Fruit fly (Drosophila melanogaster) Kc167 (cell line): ENCODE results near the gene CG10366.

ENCODE experiments used
- Myc ChIP-seq: fragments of >200 bp; optimal IDR thresholded peaks from 2 replicates; lab custom pipeline; 2017; ENCODE audit warnings: missing external identifiers
- Sin3A ChIP-seq: fragments of >200 bp; optimal IDR thresholded peaks from 2 replicates; lab custom pipeline; 2018; ENCODE audit warnings: missing external identifiers
- h ChIP-seq: fragments of >200 bp; optimal IDR thresholded peaks from 3 replicates; lab custom pipeline; 2018; ENCODE audit warnings: missing external identifiers
- insv ChIP-seq: fragments of >200 bp; optimal IDR thresholded peaks from 3 replicates; lab custom pipeline; 2018; ENCODE audit warnings: missing external identifiers
- psq ChIP-seq: fragments of >200 bp; optimal IDR thresholded peaks from 2 replicates; lab custom pipeline; 2017; ENCODE audit warnings: missing external identifiers
- ttk ChIP-seq: sonication (Bioruptor generic); optimal IDR thresholded peaks from 2 replicates; lab custom pipeline; 2017; ENCODE audit warnings: missing external identifiers

The CG10366 gene

DNA sequence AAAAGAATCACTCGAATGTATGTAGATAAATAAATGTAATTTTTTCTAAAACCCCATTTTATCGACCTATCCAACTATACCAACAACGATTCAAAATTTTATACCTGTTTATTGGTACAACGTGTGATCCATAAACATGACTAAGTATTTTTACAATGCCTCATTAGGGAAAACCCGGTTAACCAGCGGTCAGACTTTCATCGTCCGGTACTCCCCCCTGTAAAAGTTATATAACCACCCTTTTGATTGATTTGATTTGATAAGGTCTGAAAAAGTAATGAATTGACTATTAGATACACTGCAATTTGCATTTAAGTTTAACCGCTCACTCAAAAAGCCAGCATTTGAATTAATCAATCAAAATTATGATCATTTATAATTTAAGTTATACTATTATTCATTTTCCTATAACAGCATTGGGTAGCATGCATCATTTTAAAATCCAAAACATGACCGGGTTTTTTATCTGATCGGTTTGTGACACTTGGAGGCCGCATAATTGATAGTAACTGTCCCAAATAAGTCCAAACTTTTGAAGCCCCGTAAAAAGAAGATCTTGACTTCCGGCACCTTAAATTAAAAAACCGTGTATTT is 16.6 kb upstream of the CG10366 start:
- TF ChIP-seq ttk (no peak), Myc (lab: Kevin White, UChicago) (no peak), h (no peak), psq (lab: Kevin White, UChicago) (no peak), insv (lab: Kevin White, UChicago) (no peak), Sin3A (lab: Kevin White, UChicago) (no peak)

DNA sequence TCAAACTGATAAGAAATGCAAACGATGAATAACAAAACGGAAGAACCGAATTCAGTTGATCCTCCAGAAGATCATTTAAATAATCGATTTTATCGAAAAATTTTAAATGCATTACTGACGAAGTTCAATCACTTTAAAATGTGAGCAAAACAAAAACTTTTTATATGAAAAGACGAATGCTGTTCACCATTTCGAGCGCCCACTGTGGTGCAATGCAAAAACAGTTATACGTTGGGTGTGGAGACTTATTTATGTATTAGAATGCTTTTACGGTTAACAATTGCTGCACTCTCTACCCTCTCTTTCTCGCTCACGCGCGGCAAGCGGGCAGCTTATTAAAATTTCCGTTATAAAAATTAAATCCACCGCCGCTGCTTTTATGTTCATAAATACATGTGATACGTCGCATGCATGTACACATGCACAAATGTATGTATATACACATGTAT is 13.2 kb upstream of the CG10366 start:
- TF ChIP-seq ttk, result no peak

DNA sequence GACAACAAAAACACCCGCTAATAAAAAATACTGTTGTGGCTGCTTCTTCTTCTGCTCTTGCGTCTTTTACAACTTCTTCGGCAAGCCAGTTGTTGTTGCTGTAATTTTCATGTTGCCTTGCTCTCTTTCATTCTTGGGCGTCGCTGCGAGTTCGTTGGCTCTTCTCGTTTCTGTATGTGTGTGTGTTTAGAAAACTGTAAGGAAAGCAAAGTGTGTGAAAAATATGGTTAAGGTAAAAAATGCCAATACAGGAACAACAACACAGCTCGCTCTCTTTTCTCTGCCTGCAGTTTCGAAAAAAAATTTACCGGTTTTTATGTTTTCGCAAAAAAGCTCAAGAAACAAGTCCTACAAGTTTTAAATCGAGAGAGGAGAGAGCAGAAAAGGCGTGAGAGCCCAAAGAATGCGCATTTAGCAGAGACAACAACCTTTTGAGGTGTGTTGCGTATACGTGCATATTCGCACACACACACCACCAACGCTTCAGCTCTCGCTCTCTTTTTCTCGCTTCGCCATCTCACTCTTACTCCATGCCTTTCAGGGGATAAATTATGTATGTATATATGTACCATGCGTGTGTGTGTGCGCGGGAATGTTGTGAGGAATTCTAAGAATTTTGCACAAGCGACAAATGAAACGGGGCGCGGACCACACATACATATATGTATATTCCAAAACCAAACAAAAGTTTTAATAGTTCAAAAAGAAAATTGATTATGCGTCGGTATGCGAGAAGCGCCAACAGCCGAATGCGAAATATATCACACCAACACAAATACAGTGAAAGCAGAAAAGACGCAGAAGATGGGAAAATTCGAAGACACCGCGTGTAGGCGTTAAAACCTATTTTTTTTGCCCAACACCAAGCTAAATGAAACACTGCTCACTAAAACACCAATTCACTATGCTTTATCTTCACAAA is 12.2 kb upstream of the CG10366 start:
- TF ChIP-seq h, result no peak
- no peak for TF ChIP-seq psq (lab: Kevin White, UChicago)
- no peak for TF ChIP-seq ttk
- TF ChIP-seq Sin3A (lab: Kevin White, UChicago), result no peak
- no peak for TF ChIP-seq insv (lab: Kevin White, UChicago)
- no peak for TF ChIP-seq Myc (lab: Kevin White, UChicago)

DNA sequence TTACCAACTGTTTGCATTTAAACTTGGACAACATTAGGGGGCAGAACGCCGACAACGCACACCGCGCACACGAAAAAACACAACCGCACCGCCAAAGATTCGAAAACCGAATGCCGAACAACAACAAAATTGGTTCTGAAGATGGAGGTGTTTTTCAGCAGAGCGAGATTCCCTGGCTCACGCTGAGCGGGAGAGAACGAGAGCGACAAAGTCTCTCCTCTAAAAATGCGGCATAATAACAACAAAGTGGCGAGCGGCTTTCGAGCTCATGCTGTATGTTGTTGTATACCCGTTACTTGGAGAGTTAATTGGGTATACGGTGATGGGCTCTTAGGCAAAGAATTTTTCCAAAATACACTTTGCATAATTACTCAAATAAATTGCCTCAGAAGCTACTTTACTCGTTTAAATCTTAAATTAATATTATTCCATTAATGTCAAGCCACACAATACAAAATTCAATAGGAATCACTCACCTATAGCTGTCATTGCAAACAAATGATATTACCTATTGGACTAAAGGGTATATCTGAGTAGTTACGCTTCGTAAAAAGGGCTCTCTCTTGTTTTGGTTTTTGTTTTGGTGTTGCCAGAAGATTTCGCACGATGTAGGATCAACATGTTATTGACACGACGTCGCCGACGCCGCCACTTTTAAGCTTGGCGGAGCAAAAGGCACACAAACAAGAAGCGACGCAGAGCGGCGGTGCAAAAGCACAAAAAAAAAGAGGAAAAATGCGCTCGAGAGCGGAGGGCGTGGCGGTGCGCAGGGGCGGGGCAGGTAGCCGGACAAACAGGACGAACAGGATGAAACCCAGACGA is 11.3 kb upstream of the CG10366 start:
- TF ChIP-seq Sin3A (lab: Kevin White, UChicago) (no peak), Myc (lab: Kevin White, UChicago) (no peak), psq (lab: Kevin White, UChicago) (no peak), ttk (no peak), insv (lab: Kevin White, UChicago) (no peak), h (no peak)

DNA sequence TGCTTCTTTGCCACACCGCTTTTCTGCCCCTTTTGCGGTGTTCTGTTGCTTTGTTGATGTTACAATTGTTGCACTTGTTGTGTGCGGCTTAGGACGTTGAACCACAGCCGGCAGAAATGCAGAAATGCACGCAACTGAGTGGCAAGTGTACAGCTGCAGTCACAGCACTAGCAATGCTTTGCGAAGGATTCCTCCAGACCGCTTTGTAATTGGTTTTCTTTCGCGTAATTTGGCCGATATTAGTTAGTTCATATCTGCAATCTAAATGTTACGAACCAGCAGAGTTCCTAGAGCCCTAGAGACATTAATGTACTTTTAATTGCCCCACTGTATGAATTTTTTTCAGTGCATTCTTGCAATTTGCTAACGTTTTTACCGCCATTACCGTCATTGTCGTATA is 9.7 kb upstream of the CG10366 start:
- TF ChIP-seq h, result no peak
- TF ChIP-seq Sin3A (lab: Kevin White, UChicago), result no peak
- no peak for TF ChIP-seq Myc (lab: Kevin White, UChicago)
- no peak for TF ChIP-seq ttk
- no peak for TF ChIP-seq insv (lab: Kevin White, UChicago)
- TF ChIP-seq psq (lab: Kevin White, UChicago), result no peak

DNA sequence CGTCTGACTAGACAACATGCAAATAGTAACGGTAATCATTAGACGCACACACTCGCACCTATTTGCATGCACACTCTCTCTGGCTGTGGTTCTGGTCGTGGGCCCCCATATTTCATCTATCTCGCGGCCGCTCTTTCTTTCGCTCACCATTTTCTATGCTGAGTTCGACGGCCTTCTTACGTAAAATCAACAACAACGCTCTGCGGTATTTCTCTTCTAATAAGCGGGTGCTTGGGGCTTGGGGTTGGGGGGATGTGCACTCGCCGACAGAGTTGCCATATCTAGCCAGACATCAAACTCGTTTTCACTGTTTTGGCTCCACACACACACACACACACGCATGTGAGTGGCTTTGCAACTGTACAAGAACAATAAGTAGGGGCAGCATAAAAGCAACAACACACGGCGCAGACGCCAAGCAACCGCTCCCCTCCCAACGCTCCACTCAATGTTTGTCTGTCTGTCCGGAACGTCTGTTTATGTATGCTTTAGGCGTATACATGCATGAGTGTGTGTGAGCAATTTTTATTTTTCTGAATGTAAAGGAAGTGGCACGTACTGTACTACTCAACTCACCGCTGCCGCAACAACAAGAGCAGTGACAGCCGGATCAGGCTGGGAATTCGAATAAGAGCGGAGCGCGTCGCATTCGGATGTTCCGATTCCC is 8.9 kb upstream of the CG10366 start:
- TF ChIP-seq Sin3A (lab: Kevin White, UChicago) (no peak), insv (lab: Kevin White, UChicago) (no peak), psq (lab: Kevin White, UChicago) (no peak)

DNA sequence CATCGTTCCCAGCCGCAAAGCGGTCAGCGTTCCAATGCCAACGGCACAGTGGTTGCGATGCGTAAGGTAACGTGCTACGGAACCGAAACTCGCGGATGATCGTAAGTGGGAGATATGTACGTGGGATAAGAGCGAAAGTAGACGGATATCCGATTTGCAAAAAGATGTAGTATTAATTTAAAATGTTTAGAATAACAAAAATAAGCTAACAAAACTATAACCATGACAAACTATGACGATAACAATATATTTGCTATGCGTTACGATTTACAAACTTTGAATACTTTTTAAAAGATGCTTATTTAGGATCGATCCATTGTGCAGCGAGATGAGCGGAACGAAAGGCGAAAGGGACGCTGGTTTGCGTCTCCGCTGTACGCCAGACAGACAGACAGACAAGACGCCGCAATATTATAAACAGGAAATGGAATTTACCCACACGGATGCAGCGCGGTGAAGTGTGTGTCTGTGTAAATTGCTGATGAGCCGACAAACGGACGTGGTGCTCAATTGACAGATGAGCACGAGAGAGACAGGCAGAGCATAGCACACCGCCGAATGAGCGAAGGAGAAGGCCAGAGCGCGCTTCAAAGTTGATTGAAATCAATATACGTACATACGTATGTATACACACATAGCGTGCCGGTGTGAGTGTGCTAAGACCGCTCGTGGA is 8.3 kb upstream of the CG10366 start:
- no peak for TF ChIP-seq ttk
- no peak for TF ChIP-seq Myc (lab: Kevin White, UChicago)
- TF ChIP-seq h, result no peak
- TF ChIP-seq insv (lab: Kevin White, UChicago), result no peak

DNA sequence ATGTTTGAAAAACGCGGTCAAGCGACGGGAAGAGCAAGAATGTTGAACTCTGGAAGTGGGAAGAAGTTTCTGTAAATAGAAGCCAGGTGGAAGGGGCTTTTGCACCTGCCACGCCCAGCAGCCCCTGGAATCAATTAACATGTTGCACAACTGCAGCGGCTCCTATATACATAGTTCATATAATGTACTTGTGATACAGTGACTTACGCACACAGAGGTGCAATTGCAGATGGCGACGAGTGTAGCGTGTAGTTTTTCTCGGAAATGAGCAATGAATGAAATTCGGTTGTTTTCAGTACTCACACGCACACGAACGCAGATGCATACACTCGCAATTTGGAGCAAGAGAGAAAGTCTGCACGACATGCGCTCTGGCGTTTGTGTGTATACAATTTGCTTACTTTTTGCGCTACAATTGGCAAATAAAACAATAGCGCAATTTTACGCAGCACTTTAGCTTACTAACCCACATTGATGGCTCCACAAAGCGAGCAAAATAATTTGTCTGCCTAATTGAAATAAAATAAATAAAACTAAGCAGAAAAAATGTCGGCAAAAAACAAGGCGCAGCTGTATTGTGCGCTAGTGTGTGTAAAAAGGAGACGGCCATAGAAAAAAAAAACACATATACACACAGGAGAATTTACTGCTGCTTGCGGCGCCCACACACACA is 7.6 kb upstream of the CG10366 start:
- TF ChIP-seq Sin3A (lab: Kevin White, UChicago) (no peak), ttk (no peak), Myc (lab: Kevin White, UChicago) (no peak), h (no peak), insv (lab: Kevin White, UChicago) (no peak), psq (lab: Kevin White, UChicago) (no peak)

DNA sequence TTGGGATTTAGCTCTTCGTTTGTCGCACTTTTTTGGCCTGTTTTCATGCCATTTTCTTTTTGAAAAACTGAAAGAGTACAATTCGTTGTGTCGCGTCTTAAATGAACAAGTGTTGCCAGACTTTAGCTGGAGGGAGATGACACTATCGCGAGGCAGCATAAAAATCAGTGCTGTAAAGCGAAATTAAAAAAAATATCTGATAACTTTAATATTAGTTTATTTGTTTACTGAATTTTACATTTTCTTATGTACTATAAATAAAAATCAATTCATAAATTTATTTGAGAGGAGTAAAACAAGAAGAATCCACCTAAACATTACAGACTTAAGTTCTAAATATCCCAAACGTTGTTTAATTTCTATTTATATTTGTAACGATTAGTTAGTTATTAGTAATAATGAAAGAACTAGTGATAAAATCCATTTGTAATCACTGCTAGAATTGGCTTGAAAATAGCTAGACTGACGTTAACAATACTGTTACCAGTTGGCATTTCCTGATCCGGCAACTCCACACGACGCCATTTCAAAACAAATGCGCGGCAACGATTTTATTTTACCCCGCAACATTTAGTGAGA is 6.8 kb upstream of the CG10366 start, which contains the start of the genes spi and msb1l:
Gene spi, minus strand, starts transcription at position 129 of the 579 bp plus-strand sequence.
Gene msb1l, plus strand, starts transcription at position 515 of the 579 bp plus-strand sequence.
- TF ChIP-seq ttk (no peak), Myc (lab: Kevin White, UChicago) (no peak), Sin3A (lab: Kevin White, UChicago) (no peak), h (no peak), psq (lab: Kevin White, UChicago) (no peak), insv (lab: Kevin White, UChicago) (no peak)

DNA sequence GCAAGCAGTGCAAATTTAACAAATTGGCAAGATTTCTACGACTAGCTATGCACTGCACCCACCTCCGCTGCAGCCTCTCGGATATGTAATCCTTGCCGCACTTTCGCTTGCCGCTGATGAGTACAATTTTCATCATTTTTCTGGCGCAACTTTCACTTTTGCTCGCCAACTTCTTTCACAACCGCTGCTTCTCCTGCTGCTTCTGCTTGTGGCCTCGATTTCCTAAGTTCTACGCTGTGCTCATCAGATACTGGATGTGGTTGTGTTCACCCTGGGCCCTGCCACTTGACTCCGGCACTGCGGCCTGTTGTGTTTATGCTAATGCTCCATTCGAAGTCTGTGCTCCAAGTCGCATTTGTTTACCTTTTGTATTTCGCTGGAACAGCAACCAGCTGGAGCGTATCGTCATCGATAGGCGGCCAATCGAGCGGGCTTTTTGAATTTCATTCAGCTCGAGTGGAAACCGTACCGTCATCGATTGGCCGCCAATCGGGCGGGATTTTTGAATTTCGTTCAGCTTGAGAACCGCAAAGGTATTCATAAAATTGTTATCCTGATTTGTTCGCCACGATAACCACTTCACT is 3.9 kb upstream of the CG10366 start, which contains the start of gene Pmvk:
Gene Pmvk, minus strand, starts transcription at position 357 of the 584 bp plus-strand sequence.
- no peak for TF ChIP-seq ttk
